Worm (Caenorhabditis elegans) whole organism, L4 larva: ENCODE data around the gene T28H11.7.

ENCODE experiments used
- F26F4.8 ChIP-seq: fragments of 200-800 bp; sonication (Bioruptor generic); conservative IDR thresholded peaks from 2 replicates; pipeline ENCODE4 v1.3.6; 2022; ENCODE audit warnings: missing genetic modification characterization, missing compliant biosample characterization
- F37D6.2 ChIP-seq: sonication (generic microtip); optimal IDR thresholded peaks from 2 replicates; lab custom pipeline; 2016; ENCODE audit warnings: mild to moderate bottlenecking, missing genetic modification characterization, missing compliant biosample characterization
- F44E2.7 ChIP-seq: fragments of 200-800 bp; sonication (Bioruptor generic); IDR thresholded peaks from 2 replicates; pipeline ENCODE4 v2.1.2; 2022; ENCODE audit warnings: missing genetic modification characterization, missing compliant biosample characterization
- T26A8.4 ChIP-seq: fragments of 200-800 bp; sonication (Bioruptor generic); IDR thresholded peaks from 2 replicates; pipeline ENCODE4 v1.3.6; 2022; ENCODE audit warnings: missing genetic modification characterization, missing compliant biosample characterization
- Y105C5A.15 ChIP-seq: fragments of 200-800 bp; sonication (Bioruptor generic); IDR thresholded peaks from 2 replicates; pipeline ENCODE4 v1.3.6; 2022; ENCODE audit warnings: missing genetic modification characterization, missing compliant biosample characterization
- Y48G9A.11 ChIP-seq: fragments of 200-800 bp; sonication (Bioruptor generic); IDR thresholded peaks from 2 replicates; pipeline ENCODE4 v1.3.6; 2022; ENCODE audit warnings: missing genetic modification reagents, missing genetic modification characterization, missing compliant biosample characterization
- ZK546.5 ChIP-seq, 2 experiments: sonication (generic microtip); optimal IDR thresholded peaks; 2 replicates each; lab custom pipeline; 2017; ENCODE audit warnings: missing biosample characterization in 2 of 2, missing genetic modification characterization in 2 of 2
- aha-1 ChIP-seq: fragments of 150-350 bp; peaks from one replicate; lab custom pipeline; 2014; ENCODE audit warnings: missing biosample characterization, missing genetic modification characterization
- attf-4 ChIP-seq: sonication (generic microtip); optimal IDR thresholded peaks from 3 replicates; lab custom pipeline; 2017; ENCODE audit warnings: missing biosample characterization, missing genetic modification characterization
- ceh-20 ChIP-seq: fragments of 200-800 bp; sonication (Bioruptor generic); IDR thresholded peaks from 2 replicates; pipeline ENCODE4 v1.3.6; 2022; ENCODE audit warnings: missing genetic modification reagents, missing genetic modification characterization, missing compliant biosample characterization
- ceh-62 ChIP-seq: sonication (generic microtip); optimal IDR thresholded peaks from 2 replicates; lab custom pipeline; 2017; ENCODE audit warnings: missing biosample characterization, missing genetic modification characterization
- daf-16 ChIP-seq, 3 experiments: sonication (generic microtip); optimal IDR thresholded peaks; 2 replicates each; lab custom pipeline; 2016 to 2017; ENCODE audit warnings: missing genetic modification characterization in 3 of 3, missing genetic modification reagents in 3 of 3, mild to moderate bottlenecking in 2 of 3, missing compliant biosample characterization in 2 of 3, missing biosample characterization in 1 of 3, moderate library complexity in 1 of 3
- dmd-8 ChIP-seq: fragments of 200-800 bp; sonication (Bioruptor generic); IDR thresholded peaks from 2 replicates; pipeline ENCODE4 v1.3.6; 2022; ENCODE audit warnings: missing genetic modification characterization, missing compliant biosample characterization
- egl-27 ChIP-seq: sonication (generic microtip); optimal IDR thresholded peaks from 3 replicates; lab custom pipeline; 2017; ENCODE audit warnings: missing biosample characterization, missing genetic modification reagents, missing genetic modification characterization
- egl-43 ChIP-seq: fragments of 200-800 bp; sonication (Bioruptor generic); IDR thresholded peaks from 2 replicates; pipeline ENCODE4 v1.3.6; 2022; ENCODE audit warnings: missing genetic modification reagents, missing genetic modification characterization, missing compliant biosample characterization
- hlh-11 ChIP-seq: fragments of 200-800 bp; sonication (Bioruptor generic); optimal IDR thresholded peaks from 2 replicates; lab custom pipeline; 2018; ENCODE audit warnings: mild to moderate bottlenecking, missing genetic modification characterization, missing compliant biosample characterization
- hlh-30 ChIP-seq: sonication (generic microtip); optimal IDR thresholded peaks from 2 replicates; lab custom pipeline; 2017; ENCODE audit warnings: antibody characterized with exemption, mild to moderate bottlenecking, missing genetic modification characterization, missing compliant biosample characterization; ENCODE audit not compliant: insufficient read depth
- hmg-1.1 ChIP-seq: fragments of 200-800 bp; sonication (Bioruptor generic); IDR thresholded peaks from 2 replicates; pipeline ENCODE4 v1.3.6; 2022; ENCODE audit warnings: missing genetic modification reagents, missing genetic modification characterization, missing compliant biosample characterization
- lim-7 ChIP-seq: fragments of 200-800 bp; sonication (Bioruptor generic); IDR thresholded peaks from 2 replicates; pipeline ENCODE4 v1.3.6; 2022; ENCODE audit warnings: missing genetic modification characterization, missing compliant biosample characterization
- lin-29 ChIP-seq: fragments of 200-800 bp; sonication (Bioruptor generic); IDR thresholded peaks from 2 replicates; pipeline ENCODE4 v1.3.6; 2022; ENCODE audit warnings: missing genetic modification reagents, missing genetic modification characterization, missing compliant biosample characterization
- lin-38 ChIP-seq: fragments of 200-800 bp; sonication (Bioruptor generic); IDR thresholded peaks from 2 replicates; pipeline ENCODE4 v1.3.6; 2022; ENCODE audit warnings: missing genetic modification reagents, missing genetic modification characterization, missing compliant biosample characterization
- madf-5 ChIP-seq, 2 experiments: fragments of 200-800 bp; sonication (Bioruptor generic); IDR thresholded peaks; 2 replicates each; pipeline ENCODE4 v1.3.6; 2022; ENCODE audit warnings: missing compliant biosample characterization in 2 of 2, missing genetic modification characterization in 2 of 2
- mdt-29 ChIP-seq: fragments of 200-800 bp; sonication (Bioruptor generic); IDR thresholded peaks from 2 replicates; pipeline ENCODE4 v1.3.6; 2022; ENCODE audit warnings: missing genetic modification reagents, missing genetic modification characterization, missing compliant biosample characterization
- mes-2 ChIP-seq: sonication (generic microtip); optimal IDR thresholded peaks from 2 replicates; lab custom pipeline; 2016; ENCODE audit warnings: missing genotype, mild to moderate bottlenecking, missing genetic modification characterization, missing compliant biosample characterization; ENCODE audit not compliant: poor library complexity, severe bottlenecking
- mxl-2 ChIP-seq: fragments of 200-800 bp; sonication (Bioruptor generic); conservative IDR thresholded peaks from 2 replicates; pipeline ENCODE4 v1.3.6; 2022; ENCODE audit warnings: missing genetic modification reagents, missing genetic modification characterization, missing compliant biosample characterization
- mxl-3 ChIP-seq: fragments of 200-800 bp; sonication (Bioruptor generic); optimal IDR thresholded peaks from 2 replicates; lab custom pipeline; 2018; ENCODE audit warnings: mild to moderate bottlenecking, missing genetic modification characterization, missing compliant biosample characterization
- nhr-10 ChIP-seq: fragments of 150-350 bp; optimal IDR thresholded peaks from 2 replicates; lab custom pipeline; 2014; ENCODE audit warnings: missing biosample characterization, missing genetic modification characterization
- nhr-102 ChIP-seq: sonication (generic microtip); optimal IDR thresholded peaks from 2 replicates; lab custom pipeline; 2016; ENCODE audit warnings: mild to moderate bottlenecking, missing genetic modification characterization, moderate library complexity, missing compliant biosample characterization
- nhr-11 ChIP-seq: fragments of 150-350 bp; optimal IDR thresholded peaks from 2 replicates; lab custom pipeline; 2014; ENCODE audit warnings: missing biosample characterization, missing genetic modification characterization
- nhr-111 ChIP-seq: fragments of 200-800 bp; sonication (Bioruptor generic); optimal IDR thresholded peaks from 2 replicates; lab custom pipeline; 2018; ENCODE audit warnings: mild to moderate bottlenecking, missing genetic modification characterization, missing compliant biosample characterization
- nhr-41 ChIP-seq: fragments of 200-800 bp; sonication (Bioruptor generic); IDR thresholded peaks from 2 replicates; pipeline ENCODE4 v1.3.6; 2022; ENCODE audit warnings: missing genetic modification reagents, missing genetic modification characterization, missing compliant biosample characterization
- nhr-77 ChIP-seq: fragments of 150-350 bp; optimal IDR thresholded peaks from 2 replicates; lab custom pipeline; 2014; ENCODE audit warnings: missing biosample characterization, missing genetic modification characterization
- pha-4 ChIP-seq, 2 experiments: fragments of 150-350 bp in 1 of 2; fragments of 200-800 bp in 1 of 2; sonication (Bioruptor generic) in 1 of 2; IDR thresholded peaks in 1 of 2; optimal IDR thresholded peaks in 1 of 2; 2 replicates each; pipeline versions ENCODE4 v1.3.6 to Lab custom; 2014 to 2022; ENCODE audit warnings: missing genetic modification characterization in 2 of 2, missing genetic modification reagents in 2 of 2, missing biosample characterization in 1 of 2, missing compliant biosample characterization in 1 of 2
- php-3 ChIP-seq: fragments of 200-800 bp; sonication (Bioruptor generic); IDR thresholded peaks from 2 replicates; pipeline ENCODE4 v1.3.6; 2022; ENCODE audit warnings: missing genetic modification reagents, missing genetic modification characterization, missing compliant biosample characterization
- rbr-2 ChIP-seq: sonication (generic microtip); optimal IDR thresholded peaks from 2 replicates; lab custom pipeline; 2016; ENCODE audit warnings: missing genotype, missing genetic modification characterization, missing compliant biosample characterization
- saeg-2 ChIP-seq: fragments of 200-800 bp; sonication (Bioruptor generic); IDR thresholded peaks from 2 replicates; pipeline ENCODE4 v1.3.6; 2022; ENCODE audit warnings: missing genetic modification reagents, missing genetic modification characterization, missing compliant biosample characterization
- sdz-12 ChIP-seq: fragments of 200-800 bp; sonication (Bioruptor generic); optimal IDR thresholded peaks from 2 replicates; lab custom pipeline; 2018; ENCODE audit warnings: mild to moderate bottlenecking, missing genetic modification characterization, missing compliant biosample characterization
- snpc-1.2 ChIP-seq: fragments of 200-800 bp; sonication (Bioruptor generic); IDR thresholded peaks from 2 replicates; pipeline ENCODE4 v1.3.6; 2022; ENCODE audit warnings: missing genetic modification reagents, missing genetic modification characterization, missing compliant biosample characterization
- snpc-4 ChIP-seq: fragments of 150-350 bp; optimal IDR thresholded peaks from 2 replicates; lab custom pipeline; 2014; ENCODE audit warnings: missing biosample characterization, missing genetic modification characterization
- spr-1 ChIP-seq: sonication (generic microtip); optimal IDR thresholded peaks from 2 replicates; lab custom pipeline; 2016; ENCODE audit warnings: mild to moderate bottlenecking, missing genetic modification characterization, missing compliant biosample characterization
- unc-62 ChIP-seq, 3 experiments: fragments of 150-350 bp in 1 of 3; sonication (generic microtip); optimal IDR thresholded peaks in 2 of 3; peaks in 1 of 3; 1 replicate in 1 of 3; 2 replicates in 2 of 3; lab custom pipeline; 2014 to 2017; ENCODE audit warnings: missing biosample characterization in 3 of 3, missing genetic modification characterization in 3 of 3, missing genetic modification reagents in 3 of 3, missing genotype in 1 of 3
- vab-7 ChIP-seq: fragments of 200-800 bp; sonication (Bioruptor generic); IDR thresholded peaks from 2 replicates; pipeline ENCODE4 v1.3.6; 2022; ENCODE audit warnings: missing genetic modification reagents, missing genetic modification characterization, missing compliant biosample characterization

Gene T28H11.7

DNA sequence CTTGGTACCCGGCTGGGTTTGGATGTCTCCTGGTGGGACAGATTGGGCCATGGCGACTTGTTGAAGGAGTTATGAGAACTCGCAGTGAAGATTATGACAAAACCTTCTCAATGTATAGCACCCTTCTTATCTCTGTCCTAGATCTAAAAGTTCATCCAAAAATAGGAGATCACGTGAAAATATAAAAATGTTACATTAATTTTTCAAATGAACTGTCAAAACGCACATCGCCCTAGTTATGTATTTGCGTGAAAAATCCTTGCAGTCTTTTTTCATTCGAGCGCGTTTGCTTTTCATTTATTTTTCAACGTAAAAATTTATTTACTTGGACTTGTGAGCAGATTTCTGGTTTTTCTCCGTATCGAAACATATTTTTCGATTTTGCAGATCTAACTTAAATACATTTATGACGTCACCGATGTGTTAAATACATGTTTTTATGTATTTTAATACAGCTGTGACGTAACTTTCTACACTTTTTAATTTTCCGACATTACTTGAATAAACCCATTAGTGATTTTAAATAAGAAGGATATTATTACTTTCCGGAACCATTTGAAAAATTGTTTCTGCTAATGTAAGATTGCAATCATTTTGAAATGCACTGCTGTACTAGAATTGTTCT is 39.1 kb upstream of the T28H11.7 start, which contains the start of gene msp-55:
msp-55 (minus strand) TSS at position 51 of the 625 bp plus-strand sequence.
- no peak for TF ChIP-seq mes-2 (tag; lab: Kevin White, UChicago)
- no peak for TF ChIP-seq F37D6.2 (tag; lab: Kevin White, UChicago)
- no peak for TF ChIP-seq hmg-1.1 (GFP tag; lab: Robert Waterston, UW)
- TF ChIP-seq php-3 (GFP tag; lab: Robert Waterston, UW): no peak
- TF ChIP-seq egl-43 (GFP tag; lab: Robert Waterston, UW): no peak
- no peak for TF ChIP-seq hlh-11
- TF ChIP-seq egl-27 (tag; lab: Kevin White, UChicago): no peak
- TF ChIP-seq F26F4.8 (GFP tag; lab: Robert Waterston, UW): no peak
- TF ChIP-seq snpc-4 (tag; lab: Kevin White, UChicago): no peak
- no peak for TF ChIP-seq pha-4 (GFP tag; IDR thresholded peaks at IDR 0.05; lab: Robert Waterston, UW)
- TF ChIP-seq pha-4 (tag; optimal IDR thresholded peaks at IDR 0.05; lab: Kevin White, UChicago): no peak
- no peak for TF ChIP-seq ceh-20 (GFP tag; lab: Robert Waterston, UW)
- TF ChIP-seq nhr-77 (tag; lab: Kevin White, UChicago): no peak
- TF ChIP-seq unc-62 (GFP tag; optimal IDR thresholded peaks at IDR 0.05 in 1 of 2; lab: Kevin White, UChicago): no peak
- TF ChIP-seq unc-62 (tag; optimal IDR thresholded peaks at IDR 0.05; lab: Kevin White, UChicago): no peak
- TF ChIP-seq lin-38: no peak
- TF ChIP-seq nhr-11 (tag; lab: Kevin White, UChicago): no peak
- no peak for TF ChIP-seq vab-7 (GFP tag; lab: Robert Waterston, UW)
- TF ChIP-seq Y105C5A.15: no peak

DNA sequence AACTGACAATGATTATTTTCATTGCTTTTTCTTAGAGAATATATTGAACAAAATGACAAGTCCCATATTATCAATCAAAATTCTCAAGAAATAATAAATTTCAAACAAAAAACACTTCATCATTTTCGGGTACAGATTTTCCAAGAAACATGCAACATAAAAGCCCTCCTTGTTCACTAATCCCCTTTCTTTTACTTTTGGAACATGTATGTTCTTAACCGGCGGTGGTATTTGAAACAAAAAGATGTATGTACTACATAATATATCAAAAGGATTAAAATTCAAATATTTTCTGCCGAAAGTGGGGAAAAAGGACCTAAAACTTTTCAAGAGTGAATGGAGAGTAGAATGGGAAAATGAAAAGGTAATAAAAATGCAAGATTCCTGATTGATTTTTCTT is 37.3 kb upstream of the T28H11.7 start:
- TF ChIP-seq aha-1 (tag; lab: Kevin White, UChicago) (peak; percentile 35), nhr-77 (tag; lab: Kevin White, UChicago) (no peak), lim-7 (GFP tag; lab: Robert Waterston, UW) (no peak), lin-29 (GFP tag; lab: Robert Waterston, UW) (no peak), saeg-2 (GFP tag; lab: Robert Waterston, UW) (no peak)

DNA sequence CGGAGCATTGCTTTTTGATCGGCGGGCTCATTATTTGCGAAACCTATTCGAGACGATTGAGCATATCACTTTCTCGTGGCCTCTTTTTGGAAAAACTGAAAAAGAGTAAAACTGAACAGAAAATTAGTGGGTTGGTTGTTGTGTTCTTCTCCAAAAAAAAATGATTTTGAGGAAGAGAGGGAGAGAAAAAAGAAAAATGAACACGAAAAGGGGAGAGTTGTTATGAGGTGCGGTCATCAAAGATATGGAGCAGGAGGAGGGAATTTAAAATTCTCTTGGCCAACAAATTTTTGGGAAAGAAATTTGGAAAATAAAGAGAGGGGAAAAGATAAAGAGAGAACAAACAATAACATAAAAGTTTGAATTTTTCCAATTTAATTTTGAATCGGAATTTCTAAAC is 28.4 kb upstream of the T28H11.7 start, which contains the start of gene hot-9:
hot-9 (minus strand) TSS at position 101 of the 400 bp plus-strand sequence.
- no peak for TF ChIP-seq mxl-2
- TF ChIP-seq mxl-3 (GFP tag; lab: Kevin White, UChicago): no peak
- no peak for TF ChIP-seq dmd-8 (GFP tag; lab: Robert Waterston, UW)
- TF ChIP-seq ZK546.5 (tag; optimal IDR thresholded peaks at IDR 0.05; lab: Kevin White, UChicago): no peak
- TF ChIP-seq nhr-10 (tag; lab: Kevin White, UChicago): no peak

DNA sequence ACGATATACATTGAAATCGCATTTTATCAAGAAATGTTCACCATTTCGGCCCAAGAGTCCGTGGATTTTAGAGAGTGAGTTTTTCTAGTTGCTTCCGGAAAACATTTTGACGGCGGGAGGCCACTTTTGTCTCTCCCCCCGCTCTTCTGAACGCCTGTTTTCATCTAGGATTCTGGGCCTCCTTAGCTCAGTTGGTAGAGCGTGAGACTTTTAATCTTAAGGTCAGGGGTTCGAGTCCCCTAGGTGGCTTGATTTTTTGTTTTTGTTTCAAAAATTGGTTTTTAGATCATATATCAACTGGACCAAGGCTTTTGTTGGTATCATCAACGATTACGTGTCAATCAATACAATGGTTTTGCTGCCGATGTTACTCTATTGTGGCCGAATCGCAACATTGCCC is 21.8 kb upstream of the T28H11.7 start:
- peak; percentile 76 for TF ChIP-seq Y48G9A.11 (GFP tag; lab: Robert Waterston, UW)
- peak; percentile 58; the same call in 1 of the 2 replicates for TF ChIP-seq Y105C5A.15
- TF ChIP-seq daf-16 (GFP tag; optimal IDR thresholded peaks at IDR 0.05; lab: Kevin White, UChicago): peak; percentile 9 to 60
- TF ChIP-seq daf-16 (tag; optimal IDR thresholded peaks at IDR 0.05; lab: Kevin White, UChicago): no peak
- peak; percentile 62; the same call in 1 of the 2 replicates for TF ChIP-seq mdt-29 (GFP tag; lab: Robert Waterston, UW)
- TF ChIP-seq ceh-62 (tag; lab: Kevin White, UChicago): no peak
- peak; percentile 46; the same call in 1 of the 2 replicates for TF ChIP-seq saeg-2 (GFP tag; lab: Robert Waterston, UW)
- TF ChIP-seq lin-38: no peak; the same call in 1 of the 2 replicates
- peak; percentile 99 for TF ChIP-seq snpc-1.2 (GFP tag; lab: Robert Waterston, UW)
- TF ChIP-seq F44E2.7: peak; percentile 79; the same call in 1 of the 2 replicates
- no peak for TF ChIP-seq nhr-102 (tag; lab: Kevin White, UChicago)
- peak; percentile 77; the same call in 1 of the 2 replicates for TF ChIP-seq nhr-41 (GFP tag; lab: Robert Waterston, UW)
- peak; percentile 21 for TF ChIP-seq hlh-30 (tag; lab: Kevin White, UChicago)
- peak; percentile 16 for TF ChIP-seq rbr-2 (tag; lab: Kevin White, UChicago)
- TF ChIP-seq T26A8.4 (GFP tag; lab: Robert Waterston, UW): peak; percentile 65
- no peak for TF ChIP-seq attf-4 (tag; lab: Kevin White, UChicago)
- TF ChIP-seq dmd-8 (GFP tag; lab: Robert Waterston, UW): peak; percentile 92
- peak; percentile 8 for TF ChIP-seq sdz-12 (GFP tag; lab: Kevin White, UChicago)
- TF ChIP-seq spr-1 (tag; lab: Kevin White, UChicago): no peak
- peak; percentile 30 for TF ChIP-seq nhr-111 (GFP tag; lab: Kevin White, UChicago)
- TF ChIP-seq madf-5 (GFP tag; IDR thresholded peaks at IDR 0.05; lab: Robert Waterston, UW): peak; percentile 52 to 87; a peak in 1 of 4 replicates
- no peak for TF ChIP-seq unc-62 (GFP tag; optimal IDR thresholded peaks at IDR 0.05 in 1 of 2; lab: Kevin White, UChicago)
- TF ChIP-seq unc-62 (tag; optimal IDR thresholded peaks at IDR 0.05; lab: Kevin White, UChicago): no peak
